Fruit fly (Drosophila melanogaster) whole organism, embryonic: Measurements from ENCODE around the gene CG42792.

Source experiments
- B-H1 ChIP-seq: fragments of 200-800 bp; sonication (Bioruptor generic); IDR thresholded peaks from 3 replicates; pipeline ENCODE4 v1.3.6; 2022; ENCODE audit warnings: missing biosample characterization, missing genetic modification characterization
- C15 ChIP-seq: fragments of 200-800 bp; sonication (Bioruptor generic); IDR thresholded peaks from 3 replicates; pipeline ENCODE4 v1.3.6; 2022; ENCODE audit warnings: missing biosample characterization, missing genetic modification characterization
- CG1024 ChIP-seq: fragments of 200-800 bp; sonication (Bioruptor generic); IDR thresholded peaks from 2 replicates; pipeline ENCODE4 v1.3.6; 2022; ENCODE audit warnings: missing biosample characterization, missing genetic modification characterization
- CG10366 ChIP-seq: fragments of 200-800 bp; sonication (Bioruptor generic); IDR thresholded peaks from 2 replicates; pipeline ENCODE4 v1.3.6; 2022; ENCODE audit warnings: missing biosample characterization, missing genetic modification characterization
- CG14860 ChIP-seq: fragments of 200-800 bp; sonication (Bioruptor generic); IDR thresholded peaks from 3 replicates; pipeline ENCODE4 v1.3.6; 2022; ENCODE audit warnings: missing biosample characterization, missing genetic modification characterization; ENCODE audit not compliant: partially characterized antibody
- CG14965 ChIP-seq: fragments of 200-800 bp; sonication (Bioruptor generic); optimal IDR thresholded peaks from 2 replicates; lab custom pipeline; 2016; ENCODE audit warnings: missing biosample characterization, missing genetic modification characterization, borderline replicate concordance
- CG17186 ChIP-seq: fragments of 200-800 bp; sonication (Bioruptor generic); optimal IDR thresholded peaks from 3 replicates; lab custom pipeline; 2017; ENCODE audit warnings: missing biosample characterization, missing genetic modification reagents, missing genetic modification characterization
- CG2875 ChIP-seq: fragments of 200-800 bp; sonication (Bioruptor generic); optimal IDR thresholded peaks from 2 replicates; lab custom pipeline; 2017; ENCODE audit warnings: missing biosample characterization, mild to moderate bottlenecking, missing genetic modification characterization, missing genetic modification reagents
- CG2889 ChIP-seq: fragments of 200-800 bp; sonication (Bioruptor generic); IDR thresholded peaks from 3 replicates; pipeline ENCODE4 v1.3.6; 2022; ENCODE audit warnings: missing biosample characterization, missing genetic modification characterization
- CG30020 ChIP-seq: fragments of 200-800 bp; optimal IDR thresholded peaks from 2 replicates; lab custom pipeline; 2019; ENCODE audit warnings: missing biosample characterization, mild to moderate bottlenecking, missing genetic modification characterization, moderate library complexity
- CG31388 ChIP-seq: fragments of 200-800 bp; sonication (Bioruptor generic); optimal IDR thresholded peaks from 2 replicates; lab custom pipeline; 2016; ENCODE audit warnings: missing biosample characterization, missing genetic modification characterization
- CG32767 ChIP-seq: fragments of 200-800 bp; sonication (Bioruptor generic); IDR thresholded peaks from 2 replicates; pipeline ENCODE4 v1.3.6; 2022; ENCODE audit warnings: missing biosample characterization, missing genetic modification characterization
- CG34376 ChIP-seq: fragments of 200-800 bp; sonication (Bioruptor generic); optimal IDR thresholded peaks from 2 replicates; lab custom pipeline; 2018; ENCODE audit warnings: missing biosample characterization, mild to moderate bottlenecking, missing genetic modification characterization
- CG3838 ChIP-seq: fragments of 200-800 bp; sonication (Bioruptor generic); optimal IDR thresholded peaks from 3 replicates; lab custom pipeline; 2016; ENCODE audit warnings: missing biosample characterization, missing genetic modification characterization
- CG4854 ChIP-seq: fragments of 200-800 bp; sonication (Bioruptor generic); optimal IDR thresholded peaks from 2 replicates; lab custom pipeline; 2016; ENCODE audit warnings: missing biosample characterization, missing genetic modification characterization, inconsistent platforms
- CG6765 ChIP-seq: fragments of 200-800 bp; sonication (Bioruptor generic); optimal IDR thresholded peaks from 3 replicates; lab custom pipeline; 2017; ENCODE audit warnings: missing biosample characterization, mild to moderate bottlenecking, missing genetic modification characterization
- CG7839 ChIP-seq: fragments of 200-800 bp; sonication (Bioruptor generic); optimal IDR thresholded peaks from 3 replicates; lab custom pipeline; 2018; ENCODE audit warnings: missing biosample characterization, mild to moderate bottlenecking, missing genetic modification characterization, moderate library complexity
- CG9876 ChIP-seq: fragments of 200-800 bp; sonication (Bioruptor generic); optimal IDR thresholded peaks from 2 replicates; lab custom pipeline; 2016; ENCODE audit warnings: missing biosample characterization, missing genetic modification characterization
- Doc2 ChIP-seq: fragments of 200-800 bp; sonication (Bioruptor generic); IDR thresholded peaks from 2 replicates; pipeline ENCODE4 v1.3.6; 2022; ENCODE audit warnings: missing biosample characterization, missing genetic modification characterization
- E2f1 ChIP-seq: fragments of 200-800 bp; sonication (Bioruptor generic); IDR thresholded peaks from 2 replicates; pipeline ENCODE4 v1.3.6; 2022; ENCODE audit warnings: missing biosample characterization, missing genetic modification characterization
- HHEX ChIP-seq: fragments of 200-800 bp; sonication (Bioruptor generic); optimal IDR thresholded peaks from 3 replicates; lab custom pipeline; 2017; ENCODE audit warnings: missing biosample characterization, mild to moderate bottlenecking, missing genetic modification characterization, missing genetic modification reagents
- Hr51 ChIP-seq, 2 experiments: fragments of 200-800 bp; sonication (Bioruptor generic); optimal IDR thresholded peaks; 2 replicates in 1 of 2; 3 replicates in 1 of 2; lab custom pipeline; 2016 to 2018; ENCODE audit warnings: missing biosample characterization in 2 of 2, missing genetic modification characterization in 2 of 2, mild to moderate bottlenecking in 1 of 2, moderate library complexity in 1 of 2
- MESR4 ChIP-seq: fragments of 200-800 bp; sonication (Bioruptor generic); optimal IDR thresholded peaks from 2 replicates; lab custom pipeline; 2018; ENCODE audit warnings: missing biosample characterization, mild to moderate bottlenecking, missing genetic modification characterization, moderate library complexity
- Pdp1 ChIP-seq, 2 experiments: fragments of 200-800 bp; sonication (Bioruptor generic); optimal IDR thresholded peaks; 3 replicates each; lab custom pipeline; 2016; ENCODE audit warnings: missing biosample characterization in 2 of 2, missing genetic modification characterization in 2 of 2, mild to moderate bottlenecking in 1 of 2, moderate library complexity in 1 of 2
- Sox102F ChIP-seq: fragments of 200-800 bp; sonication (Bioruptor generic); optimal IDR thresholded peaks from 2 replicates; lab custom pipeline; 2018; ENCODE audit warnings: missing biosample characterization, mild to moderate bottlenecking, missing genetic modification characterization, moderate library complexity
- Trl ChIP-seq, 3 experiments: fragments of >200 bp in 2 of 3; fragments of 200-800 bp in 1 of 3; sonication (Bioruptor generic) in 1 of 3; optimal IDR thresholded peaks; 2 replicates in 1 of 3; 3 replicates in 2 of 3; lab custom pipeline; 2016 to 2017; ENCODE audit warnings: missing biosample characterization in 1 of 3, missing genetic modification characterization in 1 of 3
- ac ChIP-seq: fragments of 200-800 bp; sonication (Bioruptor generic); optimal IDR thresholded peaks from 3 replicates; lab custom pipeline; 2017; ENCODE audit warnings: missing biosample characterization, mild to moderate bottlenecking, missing genetic modification characterization
- ash1 ChIP-seq: fragments of 200-800 bp; sonication (Bioruptor generic); optimal IDR thresholded peaks from 2 replicates; lab custom pipeline; 2018; ENCODE audit warnings: missing biosample characterization, mild to moderate bottlenecking, missing genetic modification characterization
- cas ChIP-seq: fragments of 200-800 bp; sonication (Bioruptor generic); IDR thresholded peaks from 2 replicates; pipeline ENCODE4 v1.3.6; 2022; ENCODE audit warnings: missing biosample characterization, missing genetic modification characterization
- crp ChIP-seq, 2 experiments: fragments of 200-800 bp; sonication (Bioruptor generic); optimal IDR thresholded peaks; 2 replicates in 1 of 2; 3 replicates in 1 of 2; lab custom pipeline; 2017; ENCODE audit warnings: missing biosample characterization in 2 of 2, missing genetic modification characterization in 2 of 2, mild to moderate bottlenecking in 1 of 2, moderate library complexity in 1 of 2
- dmrt11E ChIP-seq: fragments of 200-800 bp; sonication (Bioruptor generic); optimal IDR thresholded peaks from 3 replicates; lab custom pipeline; 2018; ENCODE audit warnings: missing biosample characterization, mild to moderate bottlenecking, missing genetic modification characterization, moderate library complexity
- fd64A ChIP-seq: fragments of 200-800 bp; sonication (Bioruptor generic); optimal IDR thresholded peaks from 3 replicates; lab custom pipeline; 2018; ENCODE audit warnings: missing biosample characterization, mild to moderate bottlenecking, missing genetic modification characterization
- gsb ChIP-seq: fragments of 200-800 bp; sonication (Bioruptor generic); IDR thresholded peaks from 2 replicates; pipeline ENCODE4 v1.3.6; 2022; ENCODE audit warnings: missing biosample characterization, missing genetic modification characterization
- gsb-n ChIP-seq: fragments of 200-800 bp; sonication (Bioruptor generic); optimal IDR thresholded peaks from 3 replicates; lab custom pipeline; 2018; ENCODE audit warnings: missing biosample characterization, mild to moderate bottlenecking, missing genetic modification characterization
- gt ChIP-seq: fragments of 200-800 bp; sonication (Bioruptor generic); IDR thresholded peaks from 2 replicates; pipeline ENCODE4 v1.3.6; 2022; ENCODE audit warnings: missing biosample characterization, missing genetic modification characterization
- hth ChIP-seq: fragments of >200 bp; optimal IDR thresholded peaks from 2 replicates; lab custom pipeline; 2017; ENCODE audit warnings: inconsistent platforms
- luna ChIP-seq: fragments of 200-800 bp; sonication (Bioruptor generic); optimal IDR thresholded peaks from 2 replicates; lab custom pipeline; 2016; ENCODE audit warnings: missing biosample characterization, missing genetic modification characterization
- mld ChIP-seq: fragments of 200-800 bp; sonication (Bioruptor generic); IDR thresholded peaks from 3 replicates; pipeline ENCODE4 v1.3.6; 2022; ENCODE audit warnings: missing biosample characterization, missing genetic modification characterization; ENCODE audit not compliant: partially characterized antibody
- onecut ChIP-seq: fragments of 200-800 bp; sonication (Bioruptor generic); IDR thresholded peaks from 2 replicates; pipeline ENCODE4 v1.3.6; 2022; ENCODE audit warnings: missing biosample characterization, missing genetic modification characterization
- ro ChIP-seq: fragments of 200-800 bp; sonication (Bioruptor generic); IDR thresholded peaks from 2 replicates; pipeline ENCODE4 v1.3.6; 2022; ENCODE audit warnings: missing biosample characterization, missing genetic modification characterization
- salm ChIP-seq: fragments of 200-800 bp; sonication (Bioruptor generic); optimal IDR thresholded peaks from 2 replicates; lab custom pipeline; 2018; ENCODE audit warnings: missing biosample characterization, mild to moderate bottlenecking, missing genetic modification characterization
- scrt ChIP-seq: fragments of 200-800 bp; sonication (Bioruptor generic); optimal IDR thresholded peaks from 2 replicates; lab custom pipeline; 2018; ENCODE audit warnings: missing biosample characterization, mild to moderate bottlenecking, missing genetic modification characterization, moderate library complexity
- sisA ChIP-seq: fragments of 200-800 bp; sonication (Bioruptor generic); IDR thresholded peaks from 2 replicates; pipeline ENCODE4 v1.3.6; 2022; ENCODE audit warnings: missing biosample characterization, missing genetic modification characterization
- sna ChIP-seq: fragments of 200-800 bp; sonication (Bioruptor generic); IDR thresholded peaks from 2 replicates; pipeline ENCODE4 v1.3.6; 2022; ENCODE audit warnings: missing biosample characterization, missing genetic modification characterization; ENCODE audit not compliant: partially characterized antibody
- ssp ChIP-seq: fragments of 200-800 bp; sonication (Bioruptor generic); IDR thresholded peaks from 2 replicates; pipeline ENCODE4 v1.3.6; 2022; ENCODE audit warnings: missing biosample characterization, missing genetic modification characterization
- tio ChIP-seq: fragments of 200-800 bp; sonication (Bioruptor generic); optimal IDR thresholded peaks from 2 replicates; lab custom pipeline; 2017; ENCODE audit warnings: missing biosample characterization, missing genetic modification characterization, inconsistent platforms
- tll ChIP-seq, 2 experiments: fragments of 200-800 bp in 1 of 2; fragments of >200 bp in 1 of 2; sonication (Bioruptor generic) in 1 of 2; optimal IDR thresholded peaks; 2 replicates each; lab custom pipeline; 2017 to 2019; ENCODE audit warnings: missing biosample characterization in 2 of 2, missing genetic modification characterization in 2 of 2, mild to moderate bottlenecking in 1 of 2, moderate library complexity in 1 of 2
- zfh1 ChIP-seq: fragments of 200-800 bp; sonication (Bioruptor generic); IDR thresholded peaks from 3 replicates; pipeline ENCODE4 v1.3.6; 2022; ENCODE audit warnings: missing biosample characterization, missing genetic modification characterization

Gene CG42792

DNA sequence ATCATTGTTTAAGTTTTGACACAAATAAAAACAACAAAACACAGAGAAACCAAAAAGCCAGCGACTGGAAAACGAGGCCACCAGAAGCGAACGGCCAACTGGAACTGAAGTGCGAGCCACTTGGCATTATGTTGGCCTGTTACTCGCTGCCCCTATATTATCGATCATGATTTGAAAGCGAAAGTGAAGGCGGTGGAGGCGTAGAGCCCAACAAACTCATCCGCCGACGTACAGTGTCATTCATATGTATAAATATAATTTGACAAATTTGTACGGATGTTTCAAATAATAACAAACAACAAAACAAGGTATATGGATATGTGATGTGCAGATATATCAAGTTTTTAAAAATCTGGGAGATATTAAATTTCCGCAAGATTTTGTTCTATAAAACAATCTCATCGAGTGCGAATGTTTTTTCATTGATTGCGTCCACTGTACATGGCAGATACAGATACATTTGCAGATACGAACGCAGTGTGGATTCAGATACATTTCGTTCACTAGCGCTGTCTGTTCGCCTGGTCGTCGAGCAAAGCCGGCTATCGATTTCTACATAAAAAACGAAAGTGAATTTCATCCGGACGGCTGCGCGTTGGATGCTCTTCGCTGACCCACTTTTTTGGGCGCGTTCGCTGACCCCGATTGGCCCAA is 45.8 kb upstream of the CG42792 start (continued):
- TF ChIP-seq Trl (optimal IDR thresholded peaks at IDR 0.05; lab: Kevin White, UChicago) (no peak), Trl (GFP tag; optimal IDR thresholded peaks at IDR 0.05; lab: Kevin White, UChicago) (peak; percentile 97), E2f1 (GFP tag; lab: Robert Waterston, UW) (peak; percentile 95), sisA (peak; percentile 95), scrt (GFP tag; lab: Kevin White, UChicago) (peak; percentile 78), crp (GFP tag; optimal IDR thresholded peaks at IDR 0.05; lab: Kevin White, UChicago) (peak; percentile 2 to 64), B-H1 (peak; percentile 94), Hr51 (GFP tag; optimal IDR thresholded peaks at IDR 0.05; lab: Kevin White, UChicago) (peak; percentile 93 to 99), CG14965 (peak; percentile 70), tio (GFP tag; lab: Kevin White, UChicago) (peak; percentile 92), CG3838 (peak; percentile 89), ash1 (GFP tag; lab: Kevin White, UChicago) (no peak), cas (GFP tag; lab: Robert Waterston, UW) (peak; percentile 80), CG17186 (peak; percentile 80), Sox102F (GFP tag; lab: Kevin White, UChicago) (peak; percentile 97), onecut (peak; percentile 94), ac (GFP tag; lab: Kevin White, UChicago) (peak; percentile 32), tll (GFP tag; optimal IDR thresholded peaks at IDR 0.05; lab: Kevin White, UChicago) (no peak), salm (peak; percentile 92), CG31388 (GFP tag; lab: Kevin White, UChicago) (peak; percentile 75), CG9876 (peak; percentile 85), gt (GFP tag; lab: Robert Waterston, UW) (peak; percentile 75), hth (lab: Kevin White, UChicago) (no peak), CG4854 (GFP tag; lab: Kevin White, UChicago) (peak; percentile 92), MESR4 (GFP tag; lab: Kevin White, UChicago) (peak; percentile 47), gsb (GFP tag; lab: Robert Waterston, UW) (peak; percentile 93), CG14860 (GFP tag; lab: Robert Waterston, UW) (peak; percentile 52; the same call in 2 of the 3 replicates), luna (GFP tag; lab: Kevin White, UChicago) (peak; percentile 87), CG1024 (GFP tag; lab: Robert Waterston, UW) (peak; percentile 87), CG32767 (GFP tag; lab: Robert Waterston, UW) (peak; percentile 97), zfh1 (peak; percentile 95), CG30020 (peak; percentile 76), ssp (GFP tag; lab: Robert Waterston, UW) (peak; percentile 87), CG34376 (peak; percentile 86), Doc2 (GFP tag; lab: Robert Waterston, UW) (peak; percentile 76; the same call in 1 of the 2 replicates), fd64A (GFP tag; lab: Kevin White, UChicago) (peak; percentile 92), dmrt11E (peak; percentile 96), CG2889 (GFP tag; lab: Robert Waterston, UW) (peak; percentile 92), ro (GFP tag; lab: Robert Waterston, UW) (peak; percentile 88), sna (no peak; the same call in none of the 2 replicates), CG7839 (peak; percentile 97), C15 (GFP tag; lab: Robert Waterston, UW) (peak; percentile 92), Pdp1 (GFP tag; optimal IDR thresholded peaks at IDR 0.05; lab: Kevin White, UChicago) (peak; percentile 91 to 96), CG10366 (GFP tag; lab: Robert Waterston, UW) (peak; percentile 97), gsb-n (tag; lab: Kevin White, UChicago) (peak; percentile 98), CG2875 (GFP tag; lab: Kevin White, UChicago) (peak; percentile 98), CG6765 (peak; percentile 72), HHEX (peak; percentile 95), mld (GFP tag; lab: Robert Waterston, UW) (no peak)
